Worm (Caenorhabditis elegans): ENCODE results near the gene clec-226.

clec-226 gene

ce11 chrV:13916196-13916595 is 30.6 kb upstream of the clec-226 start, which contains the start of gene str-252:
Gene str-252, plus strand, starts transcription at chrV:13916496.
- TF ChIP-seq nhr-12 (tag; optimal IDR thresholded peaks at IDR 0.05): no peak
- no peak for TF ChIP-seq nhr-28 (tag; optimal IDR thresholded peaks at IDR 0.05)
- TF ChIP-seq nhr-237 (tag; optimal IDR thresholded peaks at IDR 0.05): no peak
- TF ChIP-seq nhr-76 (tag; optimal IDR thresholded peaks at IDR 0.05): no peak
- no peak for TF ChIP-seq lsy-2 (tag; optimal IDR thresholded peaks at IDR 0.05)
- no peak for TF ChIP-seq hlh-1 (tag; optimal IDR thresholded peaks at IDR 0.05)
- TF ChIP-seq nhr-2 (tag; optimal IDR thresholded peaks at IDR 0.05): no peak
- no peak for TF ChIP-seq flh-1 (GFP tag; optimal IDR thresholded peaks at IDR 0.05)
- TF ChIP-seq unc-120 (tag; optimal IDR thresholded peaks at IDR 0.05; ENCODE audit: poor library complexity, severe bottlenecking): no peak
- no peak for TF ChIP-seq blmp-1 (tag; optimal IDR thresholded peaks at IDR 0.05)
- no peak for TF ChIP-seq pha-4 (tag; optimal IDR thresholded peaks at IDR 0.05)
- no peak for TF ChIP-seq ces-1 (GFP tag; optimal IDR thresholded peaks at IDR 0.05)

- no peak for TF ChIP-seq unc-62 (GFP tag; optimal IDR thresholded peaks at IDR 0.05)
- no peak for TF ChIP-seq M03D4.4 (tag; optimal IDR thresholded peaks at IDR 0.05)
- TF ChIP-seq tbx-8 (GFP tag; optimal IDR thresholded peaks at IDR 0.05): no peak
- TF ChIP-seq ceh-39 (tag; optimal IDR thresholded peaks at IDR 0.05): no peak
- TF ChIP-seq lsy-2 (tag; optimal IDR thresholded peaks at IDR 0.05): no peak
- TF ChIP-seq nhr-12 (tag; optimal IDR thresholded peaks at IDR 0.05): no peak
These were observed 28.4 kb upstream of the clec-226 start, which contains the start of gene str-250 for ce11 chrV:13918341-13918740. Gene str-250, plus strand, starts transcription at chrV:13918641.

ce11 chrV:13920730-13921129 is 26.0 kb upstream of the clec-226 start, which contains the start of gene srx-42:
Gene srx-42, plus strand, starts transcription at chrV:13921030.
- TF ChIP-seq drap-1 (GFP tag; optimal IDR thresholded peaks at IDR 0.05) (no peak), tbx-8 (GFP tag; optimal IDR thresholded peaks at IDR 0.05) (no peak)

ce11 chrV:13923851-13924250 is 22.9 kb upstream of the clec-226 start, which contains the start of gene srxa-11:
Gene srxa-11, plus strand, starts transcription at chrV:13924151.
- TF ChIP-seq bed-3 (GFP tag; optimal IDR thresholded peaks at IDR 0.05) (no peak), lin-32 (GFP tag; optimal IDR thresholded peaks at IDR 0.05) (no peak), zip-8 (tag; optimal IDR thresholded peaks at IDR 0.05) (no peak), snpc-4 (tag; optimal IDR thresholded peaks at IDR 0.05) (no peak), mep-1 (tag; optimal IDR thresholded peaks at IDR 0.05) (no peak), unc-62 (GFP tag; optimal IDR thresholded peaks at IDR 0.05) (no peak), sptf-1 (tag; optimal IDR thresholded peaks at IDR 0.05) (no peak)

DNA sequence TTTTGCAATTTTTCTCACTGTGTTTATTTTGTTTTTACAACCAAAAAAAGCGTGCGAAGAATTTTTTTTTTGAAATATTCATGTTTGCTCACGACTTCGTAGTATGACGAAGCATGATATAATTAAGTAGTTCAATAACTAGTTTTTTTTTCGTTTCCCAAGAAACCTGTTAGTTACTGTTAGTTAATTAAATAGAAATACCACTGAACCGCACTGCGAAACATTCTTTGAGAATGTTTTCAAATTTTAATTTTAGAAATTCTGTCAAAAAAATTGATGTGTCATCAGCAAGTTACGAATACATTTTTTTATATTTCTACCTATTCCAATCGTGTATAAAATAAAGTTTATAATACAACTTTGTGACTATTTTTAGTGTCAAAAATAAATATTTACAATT is 20.4 kb upstream of the clec-226 start, which contains the start of gene srxa-12:
TSS of gene srxa-12 (plus strand) at position 301 of the 400 bp plus-strand sequence.
- TF ChIP-seq nhr-12 (tag; optimal IDR thresholded peaks at IDR 0.05) (no peak), pha-4 (tag; optimal IDR thresholded peaks at IDR 0.05) (no peak)

ce11 chrV:13929503-13929902 is 17.3 kb upstream of the clec-226 start, which contains the start of gene srxa-13:
Gene srxa-13, plus strand, starts transcription at chrV:13929803.
- no peak for TF ChIP-seq nhr-12 (tag; optimal IDR thresholded peaks at IDR 0.05)

DNA sequence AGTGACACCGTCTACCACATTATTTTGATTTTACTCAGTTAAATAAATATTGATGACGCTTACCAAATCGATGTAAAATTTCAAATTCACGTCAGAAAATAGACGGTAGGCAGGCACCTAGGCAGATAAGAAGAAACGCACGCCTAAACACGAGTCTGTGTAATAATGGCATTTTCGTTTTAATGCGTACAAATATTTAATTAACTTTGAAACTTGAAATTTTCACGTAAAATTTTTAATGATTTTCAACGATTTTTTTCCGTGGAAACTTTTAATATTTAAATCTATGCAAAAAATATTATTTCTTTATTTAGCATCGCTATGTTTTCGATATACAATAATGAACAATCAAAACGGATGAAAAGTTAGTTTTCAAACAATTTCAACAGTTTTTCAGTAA is 15.5 kb upstream of the clec-226 start, which contains the start of gene C06B3.16:
TSS of gene C06B3.16 (plus strand) at position 301 of the 400 bp plus-strand sequence.
- no peak for TF ChIP-seq nhr-76 (tag; optimal IDR thresholded peaks at IDR 0.05)
- no peak for TF ChIP-seq sptf-1 (tag; optimal IDR thresholded peaks at IDR 0.05)

- TF ChIP-seq ham-2 (GFP tag; optimal IDR thresholded peaks at IDR 0.05) (no peak), mep-1 (tag; optimal IDR thresholded peaks at IDR 0.05) (no peak), elt-3 (tag; optimal IDR thresholded peaks at IDR 0.05) (no peak), cnd-1 (tag; optimal IDR thresholded peaks at IDR 0.05) (no peak), sem-2 (GFP tag; optimal IDR thresholded peaks at IDR 0.05) (no peak), ztf-11 (tag; optimal IDR thresholded peaks at IDR 0.05) (no peak), M03D4.4 (tag; optimal IDR thresholded peaks at IDR 0.05) (no peak), snpc-4 (tag; optimal IDR thresholded peaks at IDR 0.05) (no peak), nhr-28 (tag; optimal IDR thresholded peaks at IDR 0.05) (no peak), blmp-1 (tag; optimal IDR thresholded peaks at IDR 0.05) (no peak), lin-32 (GFP tag; optimal IDR thresholded peaks at IDR 0.05) (no peak), nhr-12 (tag; optimal IDR thresholded peaks at IDR 0.05) (no peak)
These were observed 14.8 kb upstream of the clec-226 start for ce11 chrV:13931952-13932351.
